Fruit fly (Drosophila melanogaster): ENCODE measurements around the gene CG11964.
A peak's percentile ranks its signal among the peaks of the same experiment; 100 is the strongest.

DNA sequence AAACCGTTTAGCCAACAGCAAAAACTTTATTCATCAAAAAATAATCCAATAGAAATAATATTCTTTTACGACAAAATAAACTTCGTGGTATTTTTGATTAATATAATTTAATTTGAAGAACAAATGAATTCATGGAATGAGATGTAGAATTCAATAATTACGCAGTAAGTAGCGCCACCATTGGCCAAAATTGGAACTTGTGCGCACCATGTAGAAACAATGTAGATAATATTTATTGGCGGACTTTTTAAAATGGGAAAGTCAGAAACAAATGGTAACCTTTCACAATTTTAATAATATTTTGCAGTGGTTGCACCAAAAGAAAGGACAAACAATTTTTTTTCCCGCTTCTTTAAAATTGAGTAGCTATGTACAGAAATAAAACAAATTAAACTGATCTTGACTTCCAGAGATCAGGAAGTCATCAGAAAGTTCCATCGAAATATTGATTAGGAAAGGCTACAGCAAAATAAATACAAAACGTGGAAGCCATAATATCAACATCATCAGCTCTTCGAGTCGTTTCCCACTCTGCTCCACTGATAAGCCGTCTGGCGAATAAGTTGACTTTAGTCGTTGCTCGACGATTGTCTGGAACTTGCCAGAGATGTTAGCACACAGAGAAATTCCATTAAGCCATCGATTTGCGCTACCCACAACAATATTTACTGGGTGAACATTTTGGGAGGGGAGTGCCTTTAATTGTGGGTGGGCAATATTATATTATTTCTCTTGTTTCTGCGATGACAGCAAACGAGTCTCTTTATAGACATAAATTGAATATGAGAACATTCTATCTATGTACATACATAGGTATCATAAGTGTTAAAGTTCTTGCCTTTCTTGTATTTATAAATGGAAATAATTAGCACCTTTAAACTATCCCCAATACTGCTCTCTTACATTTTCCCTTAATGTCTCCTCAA lies 35.3 kb upstream of the CG11964 start:
- no peak for TF ChIP-seq br (GFP tag; optimal IDR thresholded peaks at IDR 0.05)
- TF ChIP-seq fru (GFP tag; optimal IDR thresholded peaks at IDR 0.05): peak; percentile 23
